Worm (Caenorhabditis elegans) whole organism, midembryonic: ENCODE results near the gene hmt-1.

Experiments used
- cog-1 ChIP-seq: sonication (generic microtip); optimal IDR thresholded peaks from 2 replicates; lab custom pipeline; 2016; ENCODE audit warnings: missing genetic modification characterization, missing compliant biosample characterization
- flt-1 ChIP-seq: fragments of 200-800 bp; sonication (Bioruptor generic); IDR thresholded peaks from 2 replicates; pipeline ENCODE4 v1.3.6; 2022; ENCODE audit warnings: missing genetic modification characterization, missing compliant biosample characterization
- med-1 ChIP-seq: sonication (generic microtip); optimal IDR thresholded peaks from 2 replicates; lab custom pipeline; 2017; ENCODE audit warnings: missing genetic modification characterization, mild to moderate bottlenecking, missing compliant biosample characterization, antibody characterized with exemption, missing genetic modification reagents; ENCODE audit not compliant: insufficient read depth
- ztf-23 ChIP-seq: fragments of 200-800 bp; sonication (Bioruptor generic); IDR thresholded peaks from 2 replicates; pipeline ENCODE4 v1.3.6; 2022; ENCODE audit warnings: missing genetic modification reagents, missing genetic modification characterization, missing compliant biosample characterization

ce11 chrIII:11127528-11127927 is 27.8 kb upstream of the hmt-1 start, which contains the start of gene Y48A6C.8:
- TF ChIP-seq cog-1 (tag; lab: Kevin White, UChicago) (no peak), med-1 (GFP tag; lab: Kevin White, UChicago) (no peak), flt-1 (GFP tag; lab: Robert Waterston, UW) (no peak), ztf-23 (no peak)
